Fruit fly (Drosophila melanogaster) whole organism, embryonic: Measurements from ENCODE around the gene dikar.

ENCODE experiments used
- Bdp1 ChIP-seq: fragments of 200-800 bp; sonication (Bioruptor generic); optimal IDR thresholded peaks from 3 replicates; lab custom pipeline; 2016; ENCODE audit warnings: missing biosample characterization, missing genetic modification characterization
- CG10147 ChIP-seq: fragments of 200-800 bp; sonication (Bioruptor generic); optimal IDR thresholded peaks from 2 replicates; lab custom pipeline; 2019; ENCODE audit warnings: missing biosample characterization, mild to moderate bottlenecking, missing genetic modification characterization, moderate library complexity
- CG11504 ChIP-seq: fragments of 200-800 bp; sonication (Bioruptor generic); optimal IDR thresholded peaks from 3 replicates; lab custom pipeline; 2019; ENCODE audit warnings: missing biosample characterization, mild to moderate bottlenecking, missing genetic modification characterization, moderate library complexity
- CG1233 ChIP-seq: fragments of 200-800 bp; sonication (Bioruptor generic); optimal IDR thresholded peaks from 4 replicates; lab custom pipeline; 2018; ENCODE audit warnings: missing biosample characterization, mild to moderate bottlenecking, missing genetic modification characterization
- CG12942 ChIP-seq: fragments of 200-800 bp; sonication (Bioruptor generic); optimal IDR thresholded peaks from 3 replicates; lab custom pipeline; 2016; ENCODE audit warnings: missing biosample characterization, missing genetic modification characterization
- CG13775 ChIP-seq: fragments of 200-800 bp; sonication (Bioruptor generic); optimal IDR thresholded peaks from 3 replicates; lab custom pipeline; 2017; ENCODE audit warnings: missing biosample characterization, mild to moderate bottlenecking, missing genetic modification characterization
- CG14965 ChIP-seq: fragments of 200-800 bp; sonication (Bioruptor generic); optimal IDR thresholded peaks from 2 replicates; lab custom pipeline; 2016; ENCODE audit warnings: missing biosample characterization, missing genetic modification characterization, borderline replicate concordance
- CG15011 ChIP-seq: fragments of 200-800 bp; sonication (Bioruptor generic); optimal IDR thresholded peaks from 3 replicates; lab custom pipeline; 2018; ENCODE audit warnings: missing biosample characterization, mild to moderate bottlenecking, missing genetic modification characterization
- CG15269 ChIP-seq: fragments of 200-800 bp; sonication (Bioruptor generic); optimal IDR thresholded peaks from 2 replicates; lab custom pipeline; 2018; ENCODE audit warnings: missing biosample characterization, mild to moderate bottlenecking, missing genetic modification characterization, moderate library complexity
- CG17359 ChIP-seq: fragments of 200-800 bp; sonication (Bioruptor generic); optimal IDR thresholded peaks from 3 replicates; lab custom pipeline; 2018; ENCODE audit warnings: missing biosample characterization, mild to moderate bottlenecking, missing genetic modification characterization, moderate library complexity
- CG18011 ChIP-seq: fragments of 200-800 bp; sonication (Bioruptor generic); optimal IDR thresholded peaks from 2 replicates; lab custom pipeline; 2017; ENCODE audit warnings: missing biosample characterization, missing genetic modification characterization, mild to moderate bottlenecking, moderate library complexity, missing genotype
- CG30020 ChIP-seq: fragments of 200-800 bp; optimal IDR thresholded peaks from 2 replicates; lab custom pipeline; 2019; ENCODE audit warnings: missing biosample characterization, mild to moderate bottlenecking, missing genetic modification characterization, moderate library complexity
- CG33557 ChIP-seq: fragments of 200-800 bp; sonication (Bioruptor generic); optimal IDR thresholded peaks from 2 replicates; lab custom pipeline; 2019; ENCODE audit warnings: missing biosample characterization, mild to moderate bottlenecking, missing genetic modification characterization, moderate library complexity
- CG34224 ChIP-seq: fragments of 200-800 bp; sonication (Bioruptor generic); IDR thresholded peaks from 3 replicates; pipeline ENCODE4 v1.3.6; 2022; ENCODE audit warnings: missing biosample characterization, missing genetic modification characterization; ENCODE audit not compliant: partially characterized antibody
- CG34376 ChIP-seq: fragments of 200-800 bp; sonication (Bioruptor generic); optimal IDR thresholded peaks from 2 replicates; lab custom pipeline; 2018; ENCODE audit warnings: missing biosample characterization, mild to moderate bottlenecking, missing genetic modification characterization
- CG3847 ChIP-seq: fragments of 200-800 bp; sonication (Bioruptor generic); IDR thresholded peaks from 2 replicates; pipeline ENCODE4 v1.3.6; 2022; ENCODE audit warnings: missing biosample characterization, missing genetic modification characterization
- CG43689 ChIP-seq: fragments of 200-800 bp; sonication (Bioruptor generic); IDR thresholded peaks from 2 replicates; pipeline ENCODE4 v1.3.6; 2022; ENCODE audit warnings: missing biosample characterization, missing genetic modification characterization
- CG6654 ChIP-seq: fragments of 200-800 bp; sonication (Bioruptor generic); optimal IDR thresholded peaks from 2 replicates; lab custom pipeline; 2017; ENCODE audit warnings: missing biosample characterization, mild to moderate bottlenecking, missing genetic modification characterization
- CG7271 ChIP-seq: fragments of 200-800 bp; sonication (Bioruptor generic); optimal IDR thresholded peaks from 2 replicates; lab custom pipeline; 2018; ENCODE audit warnings: missing biosample characterization, mild to moderate bottlenecking, missing genetic modification characterization, moderate library complexity
- CG7963 ChIP-seq: fragments of 200-800 bp; sonication (Bioruptor generic); IDR thresholded peaks from 3 replicates; pipeline ENCODE4 v1.3.6; 2022; ENCODE audit warnings: missing biosample characterization, missing genetic modification characterization; ENCODE audit not compliant: partially characterized antibody
- CG8290 ChIP-seq, 3 experiments: fragments of 200-800 bp; sonication (Bioruptor generic); optimal IDR thresholded peaks; 2 replicates each; lab custom pipeline; 2016 to 2019; ENCODE audit warnings: missing biosample characterization in 3 of 3, missing genetic modification characterization in 3 of 3, mild to moderate bottlenecking in 2 of 3, moderate library complexity in 1 of 3
- D ChIP-seq, 2 experiments: fragments of 200-800 bp in 1 of 2; fragments of >200 bp in 1 of 2; sonication (Bioruptor generic) in 1 of 2; optimal IDR thresholded peaks; 2 replicates in 1 of 2; 3 replicates in 1 of 2; lab custom pipeline; 2017; ENCODE audit warnings: mild to moderate bottlenecking in 1 of 2, missing biosample characterization in 1 of 2, missing genetic modification characterization in 1 of 2, missing genetic modification reagents in 1 of 2
- Dfd ChIP-seq, 2 experiments: fragments of >200 bp; optimal IDR thresholded peaks; 2 replicates each; lab custom pipeline; 2017; ENCODE audit warnings: missing biosample characterization in 2 of 2, missing genetic modification characterization in 2 of 2
- HmgD ChIP-seq: fragments of 200-800 bp; sonication (Bioruptor generic); optimal IDR thresholded peaks from 3 replicates; lab custom pipeline; 2016; ENCODE audit warnings: missing biosample characterization, missing genetic modification characterization
- Hr51 ChIP-seq, 2 experiments: fragments of 200-800 bp; sonication (Bioruptor generic); optimal IDR thresholded peaks; 2 replicates in 1 of 2; 3 replicates in 1 of 2; lab custom pipeline; 2016 to 2018; ENCODE audit warnings: missing biosample characterization in 2 of 2, missing genetic modification characterization in 2 of 2, mild to moderate bottlenecking in 1 of 2, moderate library complexity in 1 of 2
- MTF-1 ChIP-seq: fragments of 200-800 bp; sonication (Bioruptor generic); optimal IDR thresholded peaks from 2 replicates; lab custom pipeline; 2018; ENCODE audit warnings: missing biosample characterization, mild to moderate bottlenecking, missing genetic modification characterization, borderline replicate concordance
- Max ChIP-seq: fragments of 200-800 bp; sonication (Bioruptor generic); optimal IDR thresholded peaks from 2 replicates; lab custom pipeline; 2016; ENCODE audit warnings: missing biosample characterization, mild to moderate bottlenecking, missing genetic modification characterization
- Neu2 ChIP-seq: fragments of 200-800 bp; sonication (Bioruptor generic); optimal IDR thresholded peaks from 3 replicates; lab custom pipeline; 2016; ENCODE audit warnings: missing biosample characterization, missing genetic modification characterization, borderline replicate concordance
- Side ChIP-seq: fragments of 200-800 bp; sonication (Bioruptor generic); optimal IDR thresholded peaks from 2 replicates; lab custom pipeline; 2016; ENCODE audit warnings: missing biosample characterization, missing genetic modification characterization
- Sin3A ChIP-seq: fragments of >200 bp; optimal IDR thresholded peaks from 2 replicates; lab custom pipeline; 2018
- TFAM ChIP-seq: fragments of 200-800 bp; sonication (Bioruptor generic); optimal IDR thresholded peaks from 2 replicates; lab custom pipeline; 2017; ENCODE audit warnings: missing biosample characterization, missing genetic modification characterization, inconsistent platforms
- Taf1 ChIP-seq: fragments of 200-800 bp; sonication (Bioruptor generic); IDR thresholded peaks from 2 replicates; pipeline ENCODE4 v1.3.6; 2022; ENCODE audit warnings: missing biosample characterization, missing genetic modification characterization
- aop ChIP-seq: fragments of 200-800 bp; sonication (Bioruptor generic); IDR thresholded peaks from 2 replicates; pipeline ENCODE4 v1.3.6; 2022; ENCODE audit warnings: missing biosample characterization, missing genetic modification characterization
- ato ChIP-seq: fragments of 200-800 bp; sonication (Bioruptor generic); IDR thresholded peaks from 2 replicates; pipeline ENCODE4 v1.3.6; 2022; ENCODE audit warnings: missing biosample characterization, missing genetic modification characterization; ENCODE audit not compliant: partially characterized antibody
- cad ChIP-seq: fragments of >200 bp; optimal IDR thresholded peaks from 2 replicates; lab custom pipeline; 2017; ENCODE audit warnings: missing biosample characterization, missing genetic modification characterization
- crc ChIP-seq: fragments of 200-800 bp; sonication (Bioruptor generic); optimal IDR thresholded peaks from 2 replicates; lab custom pipeline; 2016; ENCODE audit warnings: missing biosample characterization, missing genetic modification characterization
- gsb-n ChIP-seq: fragments of 200-800 bp; sonication (Bioruptor generic); optimal IDR thresholded peaks from 3 replicates; lab custom pipeline; 2018; ENCODE audit warnings: missing biosample characterization, mild to moderate bottlenecking, missing genetic modification characterization
- hbn ChIP-seq: fragments of 200-800 bp; sonication (Bioruptor generic); IDR thresholded peaks from 2 replicates; pipeline ENCODE4 v1.3.6; 2022; ENCODE audit warnings: missing biosample characterization, missing genetic modification characterization; ENCODE audit not compliant: partially characterized antibody
- inv ChIP-seq: fragments of 200-800 bp; sonication (Bioruptor generic); IDR thresholded peaks from 2 replicates; pipeline ENCODE4 v1.3.6; 2022; ENCODE audit warnings: missing biosample characterization, missing genetic modification characterization; ENCODE audit not compliant: partially characterized antibody
- lbe ChIP-seq: fragments of 200-800 bp; sonication (Bioruptor generic); optimal IDR thresholded peaks from 2 replicates; lab custom pipeline; 2016; ENCODE audit warnings: missing biosample characterization, mild to moderate bottlenecking, missing genetic modification characterization
- lmd ChIP-seq: fragments of 200-800 bp; sonication (Bioruptor generic); IDR thresholded peaks from 2 replicates; pipeline ENCODE4 v1.3.6; 2022; ENCODE audit warnings: missing biosample characterization, missing genetic modification characterization
- mam ChIP-seq: fragments of 200-800 bp; sonication (Bioruptor generic); optimal IDR thresholded peaks from 3 replicates; lab custom pipeline; 2016; ENCODE audit warnings: missing biosample characterization, missing genetic modification characterization
- ranshi ChIP-seq: fragments of 200-800 bp; sonication (Bioruptor generic); IDR thresholded peaks from 2 replicates; pipeline ENCODE4 v1.3.6; 2022; ENCODE audit warnings: missing biosample characterization, missing genetic modification characterization
- repo ChIP-seq: fragments of 200-800 bp; sonication (Bioruptor generic); optimal IDR thresholded peaks from 2 replicates; lab custom pipeline; 2016; ENCODE audit warnings: missing biosample characterization, missing genetic modification characterization
- rib ChIP-seq: fragments of 200-800 bp; sonication (Bioruptor generic); IDR thresholded peaks from 2 replicates; pipeline ENCODE4 v1.3.6; 2022; ENCODE audit warnings: missing biosample characterization, missing genetic modification characterization
- shn ChIP-seq: fragments of 200-800 bp; sonication (Bioruptor generic); optimal IDR thresholded peaks from 3 replicates; lab custom pipeline; 2016; ENCODE audit warnings: missing biosample characterization, missing genetic modification characterization
- unpg ChIP-seq: fragments of 200-800 bp; sonication (Bioruptor generic); optimal IDR thresholded peaks from 3 replicates; lab custom pipeline; 2018; ENCODE audit warnings: missing biosample characterization, mild to moderate bottlenecking, missing genetic modification characterization, moderate library complexity
- vnd ChIP-seq: fragments of 200-800 bp; sonication (Bioruptor generic); IDR thresholded peaks from 3 replicates; pipeline ENCODE4 v1.3.6; 2022; ENCODE audit warnings: missing biosample characterization, missing genetic modification characterization; ENCODE audit not compliant: partially characterized antibody

The dikar gene

DNA sequence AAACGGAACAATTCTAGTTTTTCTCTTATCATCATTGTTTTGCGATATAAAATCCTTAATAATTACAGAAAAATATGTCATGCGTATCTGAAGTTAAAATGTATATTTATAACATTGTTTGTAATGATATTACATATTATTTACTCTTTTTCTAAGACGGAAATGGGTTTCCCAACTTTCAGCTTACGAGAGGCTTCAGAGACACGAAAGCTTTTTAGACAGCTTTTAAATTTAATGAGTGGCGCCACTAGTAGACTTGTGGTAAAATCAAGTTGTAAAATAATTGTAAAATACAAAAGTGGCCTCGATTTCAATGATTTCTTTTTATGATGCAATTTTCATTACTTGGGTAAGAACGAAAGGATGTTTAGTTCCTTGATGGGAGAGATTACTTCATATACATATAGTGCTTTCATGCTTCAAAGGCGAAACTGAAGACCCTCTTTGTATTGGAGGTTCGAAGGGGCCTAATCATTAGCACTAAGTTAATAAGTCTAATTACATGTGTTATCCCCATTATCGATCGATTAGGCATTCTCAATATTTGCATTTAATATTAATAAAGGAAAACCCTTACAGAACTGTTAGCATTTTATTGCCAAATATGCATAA, 33.9 kb downstream of the dikar start (continued):
- TF ChIP-seq CG7963 (no peak), gsb-n (tag; lab: Kevin White, UChicago) (peak; percentile 70), CG11504 (peak; percentile 74), rib (GFP tag; lab: Robert Waterston, UW) (no peak; the same call in 1 of the 2 replicates), vnd (GFP tag; lab: Robert Waterston, UW) (no peak), Bdp1 (GFP tag; lab: Kevin White, UChicago) (peak; percentile 29), Taf1 (GFP tag; lab: Robert Waterston, UW) (peak; percentile 48; the same call in 1 of the 2 replicates), TFAM (peak; percentile 60), CG33557 (GFP tag; lab: Kevin White, UChicago) (peak; percentile 8), Neu2 (GFP tag; lab: Kevin White, UChicago) (no peak), CG7271 (peak; percentile 82), lbe (GFP tag; lab: Kevin White, UChicago) (peak; percentile 44), CG13775 (peak; percentile 76), CG34224 (no peak), CG43689 (GFP tag; lab: Robert Waterston, UW) (peak; percentile 75), unpg (GFP tag; lab: Kevin White, UChicago) (peak; percentile 90), cad (GFP tag; lab: Kevin White, UChicago) (no peak), CG12942 (GFP tag; lab: Kevin White, UChicago) (peak; percentile 61), CG30020 (tag; lab: Kevin White, UChicago) (no peak), D (optimal IDR thresholded peaks at IDR 0.05; lab: Kevin White, UChicago) (no peak), D (GFP tag; optimal IDR thresholded peaks at IDR 0.05; lab: Kevin White, UChicago) (peak; percentile 35), lmd (peak; percentile 58; the same call in 1 of the 2 replicates), inv (no peak), Sin3A (lab: Kevin White, UChicago) (no peak), ato (no peak), shn (peak; percentile 13), crc (peak; percentile 31), CG34376 (peak; percentile 96), CG15269 (tag; lab: Kevin White, UChicago) (peak; percentile 79), Dfd (GFP tag; optimal IDR thresholded peaks at IDR 0.05; lab: Kevin White, UChicago) (no peak), CG18011 (GFP tag; lab: Kevin White, UChicago) (peak; percentile 96), Hr51 (GFP tag; optimal IDR thresholded peaks at IDR 0.05; lab: Kevin White, UChicago) (peak; percentile 37 to 73), HmgD (GFP tag; lab: Kevin White, UChicago) (peak; percentile 5), CG3847 (GFP tag; lab: Robert Waterston, UW) (peak; percentile 74), MTF-1 (GFP tag; lab: Kevin White, UChicago) (peak; percentile 91), CG14965 (GFP tag; lab: Kevin White, UChicago) (peak; percentile 34), hbn (no peak), CG17359 (tag; lab: Kevin White, UChicago) (peak; percentile 90), repo (GFP tag; lab: Kevin White, UChicago) (peak; percentile 76), aop (GFP tag; lab: Robert Waterston, UW) (no peak), CG8290 (GFP tag; optimal IDR thresholded peaks at IDR 0.05; lab: Kevin White, UChicago) (peak; percentile 69), CG8290 (tag; optimal IDR thresholded peaks at IDR 0.05; lab: Kevin White, UChicago) (peak in 1 of 2 experiments; percentile 82), CG15011 (GFP tag; lab: Kevin White, UChicago) (peak; percentile 87), Side (GFP tag; lab: Kevin White, UChicago) (peak; percentile 76), CG6654 (GFP tag; lab: Kevin White, UChicago) (peak; percentile 78), Max (GFP tag; lab: Kevin White, UChicago) (peak; percentile 76), CG10147 (GFP tag; lab: Kevin White, UChicago) (peak; percentile 75), ranshi (peak; percentile 80), CG1233 (peak; percentile 97), mam (GFP tag; lab: Kevin White, UChicago) (peak; percentile 69)
